Fruit fly (Drosophila melanogaster) whole organism, embryonic: Measurements from ENCODE around the gene CSN6.

ENCODE experiments used
- Ada2b ChIP-seq: fragments of 200-800 bp; sonication (Bioruptor generic); IDR thresholded peaks from 2 replicates; pipeline ENCODE4 v1.3.6; 2022; ENCODE audit warnings: missing biosample characterization, missing genetic modification characterization
- BtbVII ChIP-seq: fragments of 200-800 bp; sonication (Bioruptor generic); optimal IDR thresholded peaks from 3 replicates; lab custom pipeline; 2017; ENCODE audit warnings: missing biosample characterization, mild to moderate bottlenecking, missing genetic modification characterization
- CG10267 ChIP-seq: fragments of 200-800 bp; sonication (Bioruptor generic); optimal IDR thresholded peaks from 2 replicates; lab custom pipeline; 2018; ENCODE audit warnings: missing biosample characterization, mild to moderate bottlenecking, missing genetic modification characterization, moderate library complexity
- CG10979 ChIP-seq: fragments of 200-800 bp; sonication (Bioruptor generic); optimal IDR thresholded peaks from 2 replicates; lab custom pipeline; 2018; ENCODE audit warnings: missing biosample characterization, mild to moderate bottlenecking, missing genetic modification characterization, moderate library complexity
- CG11504 ChIP-seq: fragments of 200-800 bp; sonication (Bioruptor generic); optimal IDR thresholded peaks from 3 replicates; lab custom pipeline; 2019; ENCODE audit warnings: missing biosample characterization, mild to moderate bottlenecking, missing genetic modification characterization, moderate library complexity
- CG13424 ChIP-seq: fragments of 200-800 bp; sonication (Bioruptor generic); optimal IDR thresholded peaks from 2 replicates; lab custom pipeline; 2019; ENCODE audit warnings: missing biosample characterization, mild to moderate bottlenecking, missing genetic modification characterization, moderate library complexity
- CG14441 ChIP-seq: fragments of 200-800 bp; sonication (Bioruptor generic); IDR thresholded peaks from 2 replicates; pipeline ENCODE4 v1.3.6; 2022; ENCODE audit warnings: missing biosample characterization, missing genetic modification characterization
- CG14965 ChIP-seq: fragments of 200-800 bp; sonication (Bioruptor generic); optimal IDR thresholded peaks from 2 replicates; lab custom pipeline; 2016; ENCODE audit warnings: missing biosample characterization, missing genetic modification characterization, borderline replicate concordance
- CG15269 ChIP-seq: fragments of 200-800 bp; sonication (Bioruptor generic); optimal IDR thresholded peaks from 2 replicates; lab custom pipeline; 2018; ENCODE audit warnings: missing biosample characterization, mild to moderate bottlenecking, missing genetic modification characterization, moderate library complexity
- CG17328 ChIP-seq: fragments of 200-800 bp; sonication (Bioruptor generic); IDR thresholded peaks from 2 replicates; pipeline ENCODE4 v1.3.6; 2022; ENCODE audit warnings: missing biosample characterization, missing genetic modification characterization
- CG17359 ChIP-seq: fragments of 200-800 bp; sonication (Bioruptor generic); optimal IDR thresholded peaks from 3 replicates; lab custom pipeline; 2018; ENCODE audit warnings: missing biosample characterization, mild to moderate bottlenecking, missing genetic modification characterization, moderate library complexity
- CG17361 ChIP-seq: fragments of 200-800 bp; sonication (Bioruptor generic); IDR thresholded peaks from 3 replicates; pipeline ENCODE4 v1.3.6; 2022; ENCODE audit warnings: missing biosample characterization, missing genetic modification characterization
- CG17568 ChIP-seq: fragments of 200-800 bp; sonication (Bioruptor generic); optimal IDR thresholded peaks from 2 replicates; lab custom pipeline; 2018; ENCODE audit warnings: missing biosample characterization, mild to moderate bottlenecking, missing genetic modification characterization, moderate library complexity
- CG17829 ChIP-seq: fragments of 200-800 bp; optimal IDR thresholded peaks from 2 replicates; lab custom pipeline; 2019; ENCODE audit warnings: missing biosample characterization, mild to moderate bottlenecking, missing genetic modification characterization, moderate library complexity
- CG2678 ChIP-seq: fragments of 200-800 bp; sonication (Bioruptor generic); optimal IDR thresholded peaks from 3 replicates; lab custom pipeline; 2019; ENCODE audit warnings: missing biosample characterization, mild to moderate bottlenecking, missing genetic modification characterization, moderate library complexity
- CG31388 ChIP-seq: fragments of 200-800 bp; sonication (Bioruptor generic); optimal IDR thresholded peaks from 2 replicates; lab custom pipeline; 2016; ENCODE audit warnings: missing biosample characterization, missing genetic modification characterization
- CG32772 ChIP-seq: fragments of 200-800 bp; sonication (Bioruptor generic); IDR thresholded peaks from 2 replicates; pipeline ENCODE4 v1.3.6; 2022; ENCODE audit warnings: missing biosample characterization, missing genetic modification characterization
- CG4360 ChIP-seq: fragments of 200-800 bp; sonication (Bioruptor generic); IDR thresholded peaks from 2 replicates; pipeline ENCODE4 v1.3.6; 2022; ENCODE audit warnings: missing biosample characterization, missing genetic modification characterization
- CG7839 ChIP-seq: fragments of 200-800 bp; sonication (Bioruptor generic); optimal IDR thresholded peaks from 3 replicates; lab custom pipeline; 2018; ENCODE audit warnings: missing biosample characterization, mild to moderate bottlenecking, missing genetic modification characterization, moderate library complexity
- CG9876 ChIP-seq: fragments of 200-800 bp; sonication (Bioruptor generic); optimal IDR thresholded peaks from 2 replicates; lab custom pipeline; 2016; ENCODE audit warnings: missing biosample characterization, missing genetic modification characterization
- D ChIP-seq, 2 experiments: fragments of 200-800 bp in 1 of 2; fragments of >200 bp in 1 of 2; sonication (Bioruptor generic) in 1 of 2; optimal IDR thresholded peaks; 2 replicates in 1 of 2; 3 replicates in 1 of 2; lab custom pipeline; 2017; ENCODE audit warnings: mild to moderate bottlenecking in 1 of 2, missing biosample characterization in 1 of 2, missing genetic modification characterization in 1 of 2, missing genetic modification reagents in 1 of 2
- Doc3 ChIP-seq: fragments of 200-800 bp; sonication (Bioruptor generic); IDR thresholded peaks from 3 replicates; pipeline ENCODE4 v1.3.6; 2022; ENCODE audit warnings: missing biosample characterization, missing genetic modification characterization; ENCODE audit not compliant: partially characterized antibody
- Ets65A ChIP-seq: fragments of 200-800 bp; sonication (Bioruptor generic); peaks from one replicate; lab custom pipeline; 2016; ENCODE audit warnings: missing biosample characterization, missing genetic modification characterization
- H2.0 ChIP-seq: fragments of 200-800 bp; sonication (Bioruptor generic); IDR thresholded peaks from 2 replicates; pipeline ENCODE4 v1.3.6; 2022; ENCODE audit warnings: missing biosample characterization, missing genetic modification characterization
- Hr51 ChIP-seq, 2 experiments: fragments of 200-800 bp; sonication (Bioruptor generic); optimal IDR thresholded peaks; 2 replicates in 1 of 2; 3 replicates in 1 of 2; lab custom pipeline; 2016 to 2018; ENCODE audit warnings: missing biosample characterization in 2 of 2, missing genetic modification characterization in 2 of 2, mild to moderate bottlenecking in 1 of 2, moderate library complexity in 1 of 2
- Lhr ChIP-seq: fragments of 200-800 bp; sonication (Bioruptor generic); optimal IDR thresholded peaks from 3 replicates; lab custom pipeline; 2017; ENCODE audit warnings: mild to moderate bottlenecking, missing biosample characterization, missing genetic modification reagents, missing genetic modification characterization
- Lpt ChIP-seq: fragments of >200 bp; optimal IDR thresholded peaks from 2 replicates; lab custom pipeline; 2018; ENCODE audit warnings: missing biosample characterization, missing genetic modification characterization
- MESR4 ChIP-seq: fragments of 200-800 bp; sonication (Bioruptor generic); optimal IDR thresholded peaks from 2 replicates; lab custom pipeline; 2018; ENCODE audit warnings: missing biosample characterization, mild to moderate bottlenecking, missing genetic modification characterization, moderate library complexity
- Oli ChIP-seq: fragments of 200-800 bp; sonication (Bioruptor generic); optimal IDR thresholded peaks from 2 replicates; lab custom pipeline; 2018; ENCODE audit warnings: missing biosample characterization, mild to moderate bottlenecking, missing genetic modification characterization, moderate library complexity
- Rfx ChIP-seq: fragments of 200-800 bp; sonication (Bioruptor generic); IDR thresholded peaks from 2 replicates; pipeline ENCODE4 v1.3.6; 2022; ENCODE audit warnings: missing biosample characterization, missing genetic modification characterization
- Six4 ChIP-seq: fragments of 200-800 bp; sonication (Bioruptor generic); optimal IDR thresholded peaks from 2 replicates; lab custom pipeline; 2016; ENCODE audit warnings: missing biosample characterization, missing genetic modification characterization
- dmrt99B ChIP-seq: fragments of 200-800 bp; sonication (Bioruptor generic); optimal IDR thresholded peaks from 2 replicates; lab custom pipeline; 2018; ENCODE audit warnings: missing biosample characterization, mild to moderate bottlenecking, missing genetic modification characterization, moderate library complexity
- dpn ChIP-seq, 2 experiments: fragments of 200-800 bp; sonication (Bioruptor generic); optimal IDR thresholded peaks; 3 replicates each; lab custom pipeline; 2016; ENCODE audit warnings: missing biosample characterization in 2 of 2, missing genetic modification characterization in 2 of 2
- ems ChIP-seq: fragments of 200-800 bp; sonication (Bioruptor generic); optimal IDR thresholded peaks from 3 replicates; lab custom pipeline; 2016; ENCODE audit warnings: missing biosample characterization, missing genetic modification characterization
- esg ChIP-seq: fragments of 200-800 bp; sonication (Bioruptor generic); conservative IDR thresholded peaks from 2 replicates; pipeline ENCODE4 v1.3.6; 2022; ENCODE audit warnings: missing biosample characterization, missing genetic modification characterization
- gsb-n ChIP-seq: fragments of 200-800 bp; sonication (Bioruptor generic); optimal IDR thresholded peaks from 3 replicates; lab custom pipeline; 2018; ENCODE audit warnings: missing biosample characterization, mild to moderate bottlenecking, missing genetic modification characterization
- hkb ChIP-seq, 2 experiments: fragments of 200-800 bp in 1 of 2; fragments of >200 bp in 1 of 2; sonication (Bioruptor generic) in 1 of 2; IDR thresholded peaks in 1 of 2; optimal IDR thresholded peaks in 1 of 2; 2 replicates each; pipeline versions ENCODE4 v1.3.6 to Lab custom; 2017 to 2022; ENCODE audit warnings: missing biosample characterization in 1 of 2, missing genetic modification characterization in 1 of 2
- hth ChIP-seq: fragments of >200 bp; optimal IDR thresholded peaks from 2 replicates; lab custom pipeline; 2017; ENCODE audit warnings: inconsistent platforms
- ken ChIP-seq: fragments of 200-800 bp; sonication (Bioruptor generic); IDR thresholded peaks from 3 replicates; pipeline ENCODE4 v1.3.6; 2022; ENCODE audit warnings: missing biosample characterization, missing genetic modification characterization
- oc ChIP-seq: fragments of 200-800 bp; sonication (Bioruptor generic); optimal IDR thresholded peaks from 2 replicates; lab custom pipeline; 2018; ENCODE audit warnings: missing biosample characterization, mild to moderate bottlenecking, missing genetic modification characterization, moderate library complexity
- pan ChIP-seq, 4 experiments: fragments of >200 bp in 3 of 4; fragments of 200-800 bp in 1 of 4; sonication (Bioruptor generic) in 1 of 4; optimal IDR thresholded peaks in 3 of 4; IDR thresholded peaks in 1 of 4; 2 replicates each; pipeline versions ENCODE4 v1.3.6 to Lab custom; 2017 to 2022; ENCODE audit warnings: missing biosample characterization in 2 of 4, missing genetic modification characterization in 2 of 4, mixed read lengths in 1 of 4
- sens ChIP-seq: fragments of 200-800 bp; sonication (Bioruptor generic); peaks from one replicate; lab custom pipeline; 2016; ENCODE audit warnings: missing biosample characterization, missing genetic modification characterization
- tap ChIP-seq: fragments of 200-800 bp; optimal IDR thresholded peaks from 3 replicates; lab custom pipeline; 2019; ENCODE audit warnings: missing biosample characterization, mild to moderate bottlenecking, missing genetic modification characterization, moderate library complexity
- tgo ChIP-seq: fragments of 200-800 bp; sonication (Bioruptor generic); IDR thresholded peaks from 3 replicates; pipeline ENCODE4 v1.3.6; 2022; ENCODE audit warnings: missing biosample characterization, missing genetic modification characterization
- toy ChIP-seq: fragments of 200-800 bp; sonication (Bioruptor generic); IDR thresholded peaks from 2 replicates; pipeline ENCODE4 v1.3.6; 2022; ENCODE audit warnings: missing biosample characterization, missing genetic modification characterization
- unpg ChIP-seq: fragments of 200-800 bp; sonication (Bioruptor generic); optimal IDR thresholded peaks from 3 replicates; lab custom pipeline; 2018; ENCODE audit warnings: missing biosample characterization, mild to moderate bottlenecking, missing genetic modification characterization, moderate library complexity
- vvl ChIP-seq: fragments of 200-800 bp; sonication (Bioruptor generic); IDR thresholded peaks from 2 replicates; pipeline ENCODE4 v1.3.6; 2022; ENCODE audit warnings: missing biosample characterization, missing genetic modification characterization
- zen ChIP-seq: fragments of 200-800 bp; sonication (Bioruptor generic); optimal IDR thresholded peaks from 3 replicates; lab custom pipeline; 2018; ENCODE audit warnings: missing biosample characterization, mild to moderate bottlenecking, missing genetic modification characterization, moderate library complexity

Gene CSN6

DNA sequence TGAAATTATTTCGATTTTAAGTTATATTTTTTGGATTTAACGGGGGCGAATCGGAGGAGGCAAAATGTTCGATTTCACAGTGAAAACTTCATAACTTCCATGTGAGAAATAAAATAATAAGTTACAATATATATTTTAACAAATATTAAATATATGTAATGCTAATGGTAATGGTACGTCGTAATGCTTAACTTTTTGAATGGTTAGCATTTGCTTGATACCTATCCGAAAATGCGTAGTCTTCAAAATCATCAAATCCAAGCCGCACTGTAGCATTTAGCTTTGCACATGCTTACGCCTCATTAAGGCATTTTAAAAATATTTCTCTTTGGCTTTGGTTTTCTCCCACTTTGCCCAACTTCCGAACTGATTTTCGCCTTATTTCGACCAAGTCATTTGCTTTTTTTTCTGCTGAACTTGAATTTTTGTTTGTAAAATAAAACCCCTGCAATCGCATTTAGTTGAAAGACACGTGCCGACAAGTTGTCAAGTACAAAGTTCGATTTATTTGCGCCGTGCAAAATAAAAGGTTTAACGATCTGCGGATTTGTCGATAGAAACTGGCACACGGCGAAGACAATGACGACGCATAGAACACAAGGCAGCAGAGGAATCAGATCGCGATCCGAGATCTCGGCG, 37.7 kb upstream of the CSN6 start (continued):
- TF ChIP-seq dmrt99B (tag; lab: Kevin White, UChicago) (peak; percentile 34), oc (tag; lab: Kevin White, UChicago) (peak; percentile 11), ken (GFP tag; lab: Robert Waterston, UW) (no peak), D (optimal IDR thresholded peaks at IDR 0.05; lab: Kevin White, UChicago) (no peak), D (GFP tag; optimal IDR thresholded peaks at IDR 0.05; lab: Kevin White, UChicago) (no peak), CG17568 (no peak), CG17829 (tag; lab: Kevin White, UChicago) (no peak), CG2678 (peak; percentile 39), BtbVII (GFP tag; lab: Kevin White, UChicago) (peak; percentile 0), Six4 (GFP tag; lab: Kevin White, UChicago) (no peak), ems (GFP tag; lab: Kevin White, UChicago) (no peak), CG15269 (tag; lab: Kevin White, UChicago) (peak; percentile 58), CG10267 (tag; lab: Kevin White, UChicago) (no peak), gsb-n (peak; percentile 9), tap (tag; lab: Kevin White, UChicago) (peak; percentile 24), CG17328 (GFP tag; lab: Robert Waterston, UW) (peak; percentile 34; the same call in 1 of the 2 replicates), CG31388 (GFP tag; lab: Kevin White, UChicago) (no peak), hkb (optimal IDR thresholded peaks at IDR 0.05; lab: Kevin White, UChicago) (no peak), hkb (GFP tag; IDR thresholded peaks at IDR 0.05; lab: Robert Waterston, UW) (peak; percentile 20; the same call in 1 of the 2 replicates), dpn (GFP tag; optimal IDR thresholded peaks at IDR 0.05; lab: Kevin White, UChicago) (peak in 1 of 2 experiments; percentile 22), Ets65A (GFP tag; lab: Kevin White, UChicago) (no peak), CG4360 (GFP tag; lab: Robert Waterston, UW) (no peak), CG11504 (tag; lab: Kevin White, UChicago) (peak; percentile 53), Doc3 (GFP tag; lab: Robert Waterston, UW) (no peak), CG10979 (tag; lab: Kevin White, UChicago) (no peak), toy (GFP tag; lab: Robert Waterston, UW) (no peak), Oli (tag; lab: Kevin White, UChicago) (peak; percentile 34), zen (no peak), CG7839 (peak; percentile 31), Rfx (GFP tag; lab: Robert Waterston, UW) (peak; percentile 14; the same call in 1 of the 2 replicates), hth (lab: Kevin White, UChicago) (no peak), CG17361 (GFP tag; lab: Robert Waterston, UW) (0 out of 3 replicates have a peak, but pooled peaks have one; percentile 25), CG32772 (GFP tag; lab: Robert Waterston, UW) (0 out of 2 replicates have a peak, but pooled peaks have one; percentile 22), unpg (GFP tag; lab: Kevin White, UChicago) (peak; percentile 24), MESR4 (GFP tag; lab: Kevin White, UChicago) (no peak), pan (optimal IDR thresholded peaks at IDR 0.05; lab: Kevin White, UChicago) (no peak), pan (GFP tag; optimal IDR thresholded peaks at IDR 0.05 in 1 of 2, IDR thresholded peaks at IDR 0.05 in 1 of 2) (peak in 1 of 2 experiments; percentile 23), CG14441 (GFP tag; lab: Robert Waterston, UW) (no peak), Lhr (GFP tag; lab: Kevin White, UChicago) (no peak), CG13424 (tag; lab: Kevin White, UChicago) (peak; percentile 8), Lpt (GFP tag; lab: Kevin White, UChicago) (no peak), CG14965 (GFP tag; lab: Kevin White, UChicago) (no peak), Ada2b (peak; percentile 47), tgo (GFP tag; lab: Robert Waterston, UW) (peak; percentile 44; the same call in 1 of the 3 replicates), H2.0 (GFP tag; lab: Robert Waterston, UW) (no peak), sens (GFP tag; lab: Kevin White, UChicago) (peak; percentile 70), vvl (GFP tag; lab: Robert Waterston, UW) (peak; percentile 57), CG17359 (tag; lab: Kevin White, UChicago) (peak; percentile 36), esg (0 out of 2 replicates have a peak, but pooled peaks have one; percentile 20), Hr51 (GFP tag; optimal IDR thresholded peaks at IDR 0.05; lab: Kevin White, UChicago) (peak in 1 of 2 experiments; percentile 46), CG9876 (GFP tag; lab: Kevin White, UChicago) (no peak)
